Worm (Caenorhabditis elegans) whole organism, early embryonic: Measurements from ENCODE around the gene tag-267.

Source experiments
- B0310.2 ChIP-seq: sonication (generic microtip); optimal IDR thresholded peaks from 2 replicates; lab custom pipeline; 2016; ENCODE audit warnings: mild to moderate bottlenecking, missing genetic modification characterization, missing compliant biosample characterization
- F13C5.2 ChIP-seq: sonication (generic microtip); optimal IDR thresholded peaks from 2 replicates; lab custom pipeline; 2017; ENCODE audit warnings: mild to moderate bottlenecking, missing genetic modification characterization, inconsistent platforms, missing compliant biosample characterization
- ama-1 ChIP-seq: fragments of 150-350 bp; optimal IDR thresholded peaks from 2 replicates; lab custom pipeline; 2014
- ceh-36 ChIP-seq: sonication (generic microtip); optimal IDR thresholded peaks from 2 replicates; lab custom pipeline; 2016; ENCODE audit warnings: missing genetic modification characterization, inconsistent platforms, missing compliant biosample characterization
- sea-1 ChIP-seq: fragments of 200-800 bp; sonication (Bioruptor generic); conservative IDR thresholded peaks from 2 replicates; pipeline ENCODE4 v1.3.6; 2022; ENCODE audit warnings: missing genetic modification characterization, missing compliant biosample characterization
- tbx-37 ChIP-seq: fragments of 200-800 bp; sonication (Bioruptor generic); conservative IDR thresholded peaks from 2 replicates; pipeline ENCODE4 v1.3.6; 2022; ENCODE audit warnings: missing genetic modification reagents, missing genetic modification characterization, missing compliant biosample characterization
- tra-4 ChIP-seq: sonication (generic microtip); optimal IDR thresholded peaks from 2 replicates; lab custom pipeline; 2017; ENCODE audit warnings: missing genetic modification characterization, missing compliant biosample characterization

- no peak for TF ChIP-seq F13C5.2
- TF ChIP-seq B0310.2, result no peak
- TF ChIP-seq tbx-37 (GFP tag; lab: Robert Waterston, UW), result no peak
- no peak for TF ChIP-seq tra-4 (tag; lab: Kevin White, UChicago)
- no peak for TF ChIP-seq ceh-36 (tag; lab: Kevin White, UChicago)
- TF ChIP-seq ama-1 (lab: Kevin White, UChicago), result no peak
- TF ChIP-seq sea-1, result no peak
These were observed 41.9 kb upstream of the tag-267 start, which contains the start of gene Y55B1AR.2 for ce11 chrIII:598687-599086.
